Worm (Caenorhabditis elegans): ENCODE measurements around the gene str-176.

str-176 gene

ce11 chrIV:8428492-8428891 lies 35.1 kb downstream of the str-176 start (continued):
- TF ChIP-seq zag-1 (tag; optimal IDR thresholded peaks at IDR 0.05) (no peak), lin-13 (GFP tag; optimal IDR thresholded peaks at IDR 0.05) (peak; percentile 61), pax-3 (tag; optimal IDR thresholded peaks at IDR 0.05) (peak; percentile 44), egl-27 (tag; optimal IDR thresholded peaks at IDR 0.05) (peak; percentile 11 to 54), fkh-4 (tag; optimal IDR thresholded peaks at IDR 0.05; ENCODE audit: borderline replicate concordance) (no peak), lin-35 (GFP tag; optimal IDR thresholded peaks at IDR 0.05) (peak; percentile 55 to 79), aly-2 (tag; optimal IDR thresholded peaks at IDR 0.05) (peak; percentile 74), vab-15 (tag; optimal IDR thresholded peaks at IDR 0.05) (no peak), hlh-17 (GFP tag; optimal IDR thresholded peaks at IDR 0.05; ENCODE audit: borderline replicate concordance) (no peak), nhr-76 (tag; optimal IDR thresholded peaks at IDR 0.05) (no peak), hlh-4 (tag; optimal IDR thresholded peaks at IDR 0.05) (no peak), tbx-2 (tag; optimal IDR thresholded peaks at IDR 0.05) (peak; percentile 85), nhr-12 (tag; optimal IDR thresholded peaks at IDR 0.05) (no peak), skn-1 (tag; optimal IDR thresholded peaks at IDR 0.05) (peak; percentile 49), ceh-63 (GFP tag; optimal IDR thresholded peaks at IDR 0.05) (no peak), zip-4 (GFP tag; optimal IDR thresholded peaks at IDR 0.05) (peak; percentile 78), mdl-1 (tag; optimal IDR thresholded peaks at IDR 0.05) (peak in 1 of 2 experiments; percentile 53), efl-1 (optimal IDR thresholded peaks at IDR 0.05) (peak; percentile 68 to 73), efl-1 (GFP tag; optimal IDR thresholded peaks at IDR 0.05 in 1 of 2) (peak; percentile 52 to 97), fkh-8 (tag; optimal IDR thresholded peaks at IDR 0.05) (peak; percentile 76), fos-1 (tag; optimal IDR thresholded peaks at IDR 0.05) (peak; percentile 49), ets-5 (GFP tag; IDR thresholded peaks at IDR 0.05) (no peak), alr-1 (tag; optimal IDR thresholded peaks at IDR 0.05; ENCODE audit: borderline replicate concordance) (no peak), elt-2 (tag; optimal IDR thresholded peaks at IDR 0.05) (peak; percentile 84), elt-3 (tag; optimal IDR thresholded peaks at IDR 0.05) (peak in 2 of 6 experiments; percentile 19 to 66), C34B4.2 (tag; optimal IDR thresholded peaks at IDR 0.05) (no peak), lsy-2 (tag; optimal IDR thresholded peaks at IDR 0.05) (peak; percentile 84 to 87), snu-23 (GFP tag; optimal IDR thresholded peaks at IDR 0.05) (peak; percentile 93), ama-1 (optimal IDR thresholded peaks at IDR 0.05) (peak; percentile 92), isw-1 (GFP tag; IDR thresholded peaks at IDR 0.05) (peak; percentile 56), mab-9 (GFP tag; IDR thresholded peaks at IDR 0.05) (peak; percentile 28; the same call in 1 of the 2 replicates), mef-2 (tag; optimal IDR thresholded peaks at IDR 0.05) (no peak), blmp-1 (tag; optimal IDR thresholded peaks at IDR 0.05) (peak; percentile 71), ztf-11 (tag; optimal IDR thresholded peaks at IDR 0.05) (peak in 1 of 2 experiments; percentile 80), nhr-77 (tag; optimal IDR thresholded peaks at IDR 0.05) (peak; percentile 65), unc-30 (tag; optimal IDR thresholded peaks at IDR 0.05) (no peak), ztf-4 (tag; optimal IDR thresholded peaks at IDR 0.05) (peak; percentile 46), unc-130 (tag; optimal IDR thresholded peaks at IDR 0.05) (no peak), nhr-19 (GFP tag; conservative IDR thresholded peaks at IDR 0.05) (peak; percentile 92), pqm-1 (tag; optimal IDR thresholded peaks at IDR 0.05) (no peak), C16A3.4 (tag; optimal IDR thresholded peaks at IDR 0.05) (no peak), lin-14 (GFP tag; optimal IDR thresholded peaks at IDR 0.05) (peak; percentile 97), hpl-2 (GFP tag; optimal IDR thresholded peaks at IDR 0.05) (peak; percentile 77), lin-39 (tag; optimal IDR thresholded peaks at IDR 0.05) (peak; percentile 63), dpl-1 (GFP tag; optimal IDR thresholded peaks at IDR 0.05) (peak; percentile 47 to 54 (median 50)), swsn-7 (tag; optimal IDR thresholded peaks at IDR 0.05) (peak; percentile 94), lir-3 (tag; optimal IDR thresholded peaks at IDR 0.05; ENCODE audit: poor library complexity) (peak; percentile 56), F16B12.6 (tag; optimal IDR thresholded peaks at IDR 0.05) (no peak), snpc-4 (tag; optimal IDR thresholded peaks at IDR 0.05) (peak; percentile 99), nhr-84 (tag; optimal IDR thresholded peaks at IDR 0.05) (no peak), C04F5.9 (tag; optimal IDR thresholded peaks at IDR 0.05) (peak; percentile 63), nhr-71 (tag; optimal IDR thresholded peaks at IDR 0.05) (peak; percentile 95), irx-1 (tag; optimal IDR thresholded peaks at IDR 0.05) (peak; percentile 80), nhr-85 (tag) (peak; percentile 98)

Data from whole organism, L1 larva.